Worm (Caenorhabditis elegans) whole organism, L2 larva: ENCODE measurements around the gene K11D12.7.

Experiments used
- C34F6.9 ChIP-seq: fragments of 150-350 bp; optimal IDR thresholded peaks from 2 replicates; lab custom pipeline; 2014; ENCODE audit warnings: missing biosample characterization, missing genetic modification characterization
- F13H6.1 ChIP-seq: sonication (generic microtip); optimal IDR thresholded peaks from 2 replicates; lab custom pipeline; 2016; ENCODE audit warnings: missing genetic modification characterization, missing compliant biosample characterization
- R02D3.7 ChIP-seq: fragments of 150-350 bp; optimal IDR thresholded peaks from 2 replicates; lab custom pipeline; 2014; ENCODE audit warnings: missing biosample characterization, missing genetic modification characterization
- Y55F3AM.14 ChIP-seq: fragments of 200-800 bp; sonication (Bioruptor generic); optimal IDR thresholded peaks from 2 replicates; lab custom pipeline; 2018; ENCODE audit warnings: mild to moderate bottlenecking, missing genetic modification characterization, missing compliant biosample characterization
- ZK546.5 ChIP-seq: sonication (generic microtip); optimal IDR thresholded peaks from 2 replicates; lab custom pipeline; 2017; ENCODE audit warnings: missing biosample characterization, missing genetic modification characterization
- alr-1 ChIP-seq: fragments of 150-350 bp; optimal IDR thresholded peaks from 2 replicates; lab custom pipeline; 2014; ENCODE audit warnings: missing biosample characterization, missing genetic modification characterization
- aly-2 ChIP-seq: fragments of 150-350 bp; optimal IDR thresholded peaks from 2 replicates; lab custom pipeline; 2014; ENCODE audit warnings: missing biosample characterization, missing genetic modification characterization
- ama-1 ChIP-seq: fragments of 150-350 bp; optimal IDR thresholded peaks from 2 replicates; lab custom pipeline; 2018; ENCODE audit warnings: inconsistent platforms
- blmp-1 ChIP-seq: sonication (generic microtip); optimal IDR thresholded peaks from 2 replicates; lab custom pipeline; 2017; ENCODE audit warnings: missing genetic modification characterization, mild to moderate bottlenecking, missing compliant biosample characterization, antibody characterized with exemption, moderate library complexity; ENCODE audit not compliant: insufficient read depth
- ceh-16 ChIP-seq: fragments of 150-350 bp; optimal IDR thresholded peaks from 2 replicates; lab custom pipeline; 2014; ENCODE audit warnings: missing biosample characterization, missing genetic modification characterization
- ceh-82 ChIP-seq: fragments of 150-350 bp; optimal IDR thresholded peaks from 2 replicates; lab custom pipeline; 2014; ENCODE audit warnings: missing biosample characterization, missing genetic modification characterization
- crh-2 ChIP-seq: sonication (generic microtip); optimal IDR thresholded peaks from 2 replicates; lab custom pipeline; 2017; ENCODE audit warnings: missing biosample characterization, missing genetic modification characterization
- dmd-4 ChIP-seq: sonication (generic microtip); optimal IDR thresholded peaks from 2 replicates; lab custom pipeline; 2017; ENCODE audit warnings: missing biosample characterization, missing genetic modification characterization
- egl-27 ChIP-seq: sonication (generic microtip); optimal IDR thresholded peaks from 3 replicates; lab custom pipeline; 2017; ENCODE audit warnings: missing biosample characterization, missing genetic modification reagents, missing genetic modification characterization
- elt-1 ChIP-seq: fragments of 150-350 bp; optimal IDR thresholded peaks from 2 replicates; lab custom pipeline; 2014; ENCODE audit warnings: missing biosample characterization, missing genetic modification characterization
- elt-3 ChIP-seq: sonication (generic microtip); optimal IDR thresholded peaks from 2 replicates; lab custom pipeline; 2017; ENCODE audit warnings: missing biosample characterization, missing genetic modification characterization
- fos-1 ChIP-seq: fragments of 150-350 bp; optimal IDR thresholded peaks from 2 replicates; lab custom pipeline; 2014; ENCODE audit warnings: missing biosample characterization, missing genetic modification characterization
- lin-11 ChIP-seq: fragments of 150-350 bp; sonication (generic microtip); optimal IDR thresholded peaks from 2 replicates; lab custom pipeline; 2014; ENCODE audit warnings: missing biosample characterization, missing genetic modification characterization, inconsistent platforms, mixed read lengths
- lin-13 ChIP-seq: fragments of 150-350 bp; optimal IDR thresholded peaks from 2 replicates; lab custom pipeline; 2014; ENCODE audit warnings: missing biosample characterization, missing genetic modification reagents, missing genetic modification characterization
- lsy-2 ChIP-seq, 2 experiments: fragments of 150-350 bp in 1 of 2; sonication (generic microtip) in 1 of 2; optimal IDR thresholded peaks; 2 replicates each; lab custom pipeline; 2014 to 2017; ENCODE audit warnings: missing biosample characterization in 2 of 2, missing genetic modification characterization in 2 of 2
- mab-5 ChIP-seq: fragments of 150-350 bp; optimal IDR thresholded peaks from 2 replicates; lab custom pipeline; 2014; ENCODE audit warnings: missing biosample characterization, missing genetic modification characterization
- mdl-1 ChIP-seq, 2 experiments: fragments of 150-350 bp in 1 of 2; sonication (generic microtip) in 1 of 2; optimal IDR thresholded peaks; 2 replicates each; lab custom pipeline; 2017; ENCODE audit warnings: missing biosample characterization in 2 of 2, missing genetic modification characterization in 2 of 2
- nhr-10 ChIP-seq: sonication (generic microtip); optimal IDR thresholded peaks from 2 replicates; lab custom pipeline; 2017; ENCODE audit warnings: missing biosample characterization, missing genetic modification characterization
- nhr-11 ChIP-seq: fragments of 150-350 bp; optimal IDR thresholded peaks from 2 replicates; lab custom pipeline; 2014; ENCODE audit warnings: missing biosample characterization, missing genetic modification characterization
- nhr-129 ChIP-seq: fragments of 150-350 bp; optimal IDR thresholded peaks from 2 replicates; lab custom pipeline; 2014; ENCODE audit warnings: missing biosample characterization, missing genetic modification characterization
- nhr-21 ChIP-seq: fragments of 150-350 bp; optimal IDR thresholded peaks from 2 replicates; lab custom pipeline; 2014; ENCODE audit warnings: missing biosample characterization, missing genetic modification characterization
- nhr-23 ChIP-seq: fragments of 150-350 bp; optimal IDR thresholded peaks from 2 replicates; lab custom pipeline; 2014; ENCODE audit warnings: missing biosample characterization, missing genetic modification reagents, missing genetic modification characterization
- nhr-25 ChIP-seq: fragments of 150-350 bp; sonication (generic microtip); optimal IDR thresholded peaks from 3 replicates; lab custom pipeline; 2014; ENCODE audit warnings: missing biosample characterization, missing genetic modification characterization
- nhr-6 ChIP-seq: fragments of 150-350 bp; optimal IDR thresholded peaks from 2 replicates; lab custom pipeline; 2014; ENCODE audit warnings: missing biosample characterization, missing genetic modification characterization
- peb-1 ChIP-seq: fragments of 150-350 bp; optimal IDR thresholded peaks from 2 replicates; lab custom pipeline; 2014; ENCODE audit warnings: missing biosample characterization, missing genetic modification characterization
- sem-4 ChIP-seq: fragments of 150-350 bp; optimal IDR thresholded peaks from 2 replicates; lab custom pipeline; 2014; ENCODE audit warnings: missing biosample characterization, missing genetic modification reagents, missing genetic modification characterization
- skn-1 ChIP-seq: sonication (generic microtip); optimal IDR thresholded peaks from 2 replicates; lab custom pipeline; 2017; ENCODE audit warnings: missing biosample characterization, missing genetic modification characterization
- sma-3 ChIP-seq: sonication (generic microtip); optimal IDR thresholded peaks from 2 replicates; lab custom pipeline; 2016; ENCODE audit warnings: missing genetic modification reagents, missing genetic modification characterization, missing compliant biosample characterization
- sma-9 ChIP-seq, 2 experiments: fragments of 150-350 bp in 1 of 2; sonication (generic microtip) in 1 of 2; optimal IDR thresholded peaks; 2 replicates each; lab custom pipeline; 2014 to 2016; ENCODE audit warnings: missing genetic modification characterization in 2 of 2, mild to moderate bottlenecking in 1 of 2, missing biosample characterization in 1 of 2, missing compliant biosample characterization in 1 of 2, missing genetic modification reagents in 1 of 2, moderate library complexity in 1 of 2
- snpc-4 ChIP-seq: fragments of 150-350 bp; optimal IDR thresholded peaks from 2 replicates; lab custom pipeline; 2014; ENCODE audit warnings: missing biosample characterization, missing genetic modification characterization
- unc-39 ChIP-seq: fragments of 150-350 bp; optimal IDR thresholded peaks from 2 replicates; lab custom pipeline; 2014; ENCODE audit warnings: missing biosample characterization, missing genetic modification characterization
- unc-55 ChIP-seq: fragments of 150-350 bp; sonication (generic microtip); optimal IDR thresholded peaks from 3 replicates; lab custom pipeline; 2014; ENCODE audit warnings: missing biosample characterization, missing genetic modification reagents, missing genetic modification characterization
- unc-62 ChIP-seq: fragments of 150-350 bp; optimal IDR thresholded peaks from 2 replicates; lab custom pipeline; 2014; ENCODE audit warnings: missing biosample characterization, missing genetic modification reagents, missing genetic modification characterization
- zag-1 ChIP-seq: fragments of 150-350 bp; optimal IDR thresholded peaks from 2 replicates; lab custom pipeline; 2014; ENCODE audit warnings: missing biosample characterization, missing genetic modification characterization
- ztf-1 ChIP-seq: fragments of 200-800 bp; sonication (Bioruptor generic); conservative IDR thresholded peaks from 2 replicates; pipeline ENCODE4 v1.3.6; 2022; ENCODE audit warnings: missing genetic modification characterization, missing compliant biosample characterization
- ztf-4 ChIP-seq: fragments of 150-350 bp; optimal IDR thresholded peaks from 2 replicates; lab custom pipeline; 2014; ENCODE audit warnings: missing biosample characterization, missing genetic modification characterization

K11D12.7 gene

DNA sequence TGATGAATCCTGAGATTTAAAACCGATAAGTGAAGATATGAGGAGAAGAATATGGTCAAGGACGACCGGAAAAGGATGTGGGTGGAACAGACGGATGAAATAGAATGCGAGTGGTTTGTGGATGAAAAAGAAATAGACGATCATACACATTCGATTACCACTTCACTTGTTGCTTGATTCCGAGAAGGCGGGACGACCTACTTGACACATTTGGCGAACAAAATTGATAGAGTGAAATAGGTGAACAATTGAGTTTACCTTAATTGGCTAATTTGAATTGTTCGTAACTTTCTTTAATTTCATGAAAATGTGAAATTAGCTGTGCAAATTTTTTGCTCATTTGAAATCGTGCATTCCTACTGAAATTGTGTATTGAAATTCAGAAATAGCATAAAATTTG, 35.8 kb upstream of the K11D12.7 start, which contains the start of gene Y58A7A.2:
TSS of gene Y58A7A.2 (minus strand) at position 101 of the 400 bp plus-strand sequence.
- TF ChIP-seq unc-39 (tag; lab: Kevin White, UChicago), result no peak
- TF ChIP-seq sem-4 (tag; lab: Kevin White, UChicago), result no peak
- TF ChIP-seq unc-55 (GFP tag; lab: Kevin White, UChicago), result no peak
- no peak for TF ChIP-seq nhr-21 (tag; lab: Kevin White, UChicago)
- TF ChIP-seq ama-1 (lab: Kevin White, UChicago), result no peak

DNA sequence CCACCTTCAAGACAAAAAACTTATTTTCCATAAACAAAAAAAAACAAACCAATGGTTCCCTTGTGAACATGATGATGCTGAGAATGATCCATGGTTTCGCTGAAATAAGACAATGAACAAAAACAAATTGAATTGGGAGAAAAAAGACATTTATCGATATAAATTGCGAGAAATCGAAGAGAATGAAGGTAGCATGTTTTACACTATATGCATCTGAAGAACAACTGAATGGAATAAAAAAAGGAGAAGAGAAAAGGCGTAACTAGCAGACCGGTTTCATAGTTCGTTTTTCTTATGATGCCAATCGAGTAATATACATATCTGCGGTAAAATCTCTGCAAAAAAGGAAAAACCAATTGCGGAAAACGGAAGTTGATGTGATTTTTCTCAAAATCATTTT, 33.2 kb upstream of the K11D12.7 start, which contains the start of gene Y58A7A.1:
TSS of gene Y58A7A.1 (minus strand) at position 101 of the 400 bp plus-strand sequence.
- TF ChIP-seq ztf-4 (tag; lab: Kevin White, UChicago), result no peak
- TF ChIP-seq ceh-82 (tag; lab: Kevin White, UChicago), result no peak
- no peak for TF ChIP-seq unc-39 (tag; lab: Kevin White, UChicago)
- no peak for TF ChIP-seq snpc-4
- no peak for TF ChIP-seq fos-1 (tag; lab: Kevin White, UChicago)
- TF ChIP-seq sma-9 (GFP tag; optimal IDR thresholded peaks at IDR 0.05; lab: Kevin White, UChicago), result no peak
- TF ChIP-seq sma-9 (tag; optimal IDR thresholded peaks at IDR 0.05; lab: Kevin White, UChicago), result no peak
- TF ChIP-seq dmd-4 (tag; lab: Kevin White, UChicago), result no peak
- TF ChIP-seq elt-1, result no peak
- TF ChIP-seq nhr-10 (tag; lab: Kevin White, UChicago), result no peak
- no peak for TF ChIP-seq mab-5 (tag; lab: Kevin White, UChicago)
- TF ChIP-seq C34F6.9 (tag; lab: Kevin White, UChicago), result no peak
- TF ChIP-seq sma-3, result no peak
- TF ChIP-seq skn-1 (tag; lab: Kevin White, UChicago), result no peak
- no peak for TF ChIP-seq alr-1

DNA sequence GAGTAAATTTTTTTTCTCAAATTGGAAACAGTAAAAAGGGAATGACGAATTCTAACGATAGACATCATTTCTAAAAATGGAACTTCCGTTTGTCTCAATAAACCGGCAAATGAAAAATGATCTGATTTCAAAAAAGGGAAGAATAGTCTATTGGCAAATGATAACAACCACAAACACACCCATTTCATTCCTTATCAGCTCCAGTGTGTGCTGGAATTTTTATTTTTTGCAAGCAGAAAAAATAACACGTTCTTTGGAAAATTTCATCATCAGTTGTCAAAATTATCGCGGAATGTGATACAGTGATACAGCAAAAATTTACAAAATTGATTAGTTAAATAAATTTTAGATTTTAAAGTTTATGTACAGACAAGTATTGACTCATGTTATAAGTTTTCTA, 31.1 kb upstream of the K11D12.7 start:
- no peak for TF ChIP-seq C34F6.9 (tag; lab: Kevin White, UChicago)
- peak; percentile 86 for TF ChIP-seq fos-1 (tag; lab: Kevin White, UChicago)
- no peak for TF ChIP-seq F13H6.1 (tag; lab: Kevin White, UChicago)
- TF ChIP-seq ztf-1 (GFP tag; lab: Robert Waterston, UW), result no peak
- TF ChIP-seq nhr-23 (tag; lab: Kevin White, UChicago), result no peak
- TF ChIP-seq skn-1 (tag; lab: Kevin White, UChicago), result no peak
- TF ChIP-seq crh-2 (tag; lab: Kevin White, UChicago), result peak; percentile 58
- no peak for TF ChIP-seq Y55F3AM.14 (GFP tag; lab: Kevin White, UChicago)
- no peak for TF ChIP-seq lsy-2 (tag; optimal IDR thresholded peaks at IDR 0.05; lab: Kevin White, UChicago)
- no peak for TF ChIP-seq ZK546.5 (tag; lab: Kevin White, UChicago)
- TF ChIP-seq ceh-16 (tag; lab: Kevin White, UChicago), result no peak
- no peak for TF ChIP-seq peb-1 (tag; lab: Kevin White, UChicago)
- TF ChIP-seq nhr-11 (tag; lab: Kevin White, UChicago), result no peak
- TF ChIP-seq alr-1, result no peak

DNA sequence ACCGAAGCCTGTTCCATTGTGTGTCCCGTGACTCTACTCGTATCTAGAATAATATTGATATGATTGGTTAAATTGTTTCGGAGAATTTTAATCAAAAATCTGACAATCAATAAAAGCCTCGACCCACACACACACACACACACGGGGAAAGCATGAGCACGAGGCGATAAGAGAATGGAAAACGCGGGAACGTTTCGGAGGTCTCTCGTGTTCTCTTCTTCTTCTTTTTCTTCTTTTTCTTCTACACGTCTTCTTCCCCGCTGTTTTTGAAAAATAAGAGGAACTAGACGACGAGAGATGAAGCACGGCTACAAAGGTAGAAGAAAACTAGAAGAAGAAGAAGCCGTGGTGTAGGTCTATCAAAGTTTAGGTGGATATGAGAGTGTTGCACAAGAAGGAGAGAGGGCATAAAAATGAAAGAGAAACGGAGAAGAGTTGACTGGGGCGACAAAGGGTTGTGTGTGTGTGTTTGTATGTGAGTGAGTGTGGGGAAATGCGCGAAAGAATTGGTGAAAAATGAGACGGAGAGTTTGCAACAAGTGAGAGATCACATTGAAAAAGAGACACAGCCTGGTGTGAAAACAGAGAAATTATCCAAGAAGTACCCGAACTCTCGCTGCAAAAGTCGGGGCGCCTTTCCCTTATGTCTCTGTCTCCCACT, 28.6 kb upstream of the K11D12.7 start, which contains the start of gene mlk-1:
TSS of gene mlk-1 (minus strand) at position 51 of the 661 bp plus-strand sequence.
- peak; percentile 70 for TF ChIP-seq nhr-25
- peak; percentile 60 for TF ChIP-seq sma-9 (GFP tag; optimal IDR thresholded peaks at IDR 0.05; lab: Kevin White, UChicago)
- no peak for TF ChIP-seq sma-9 (tag; optimal IDR thresholded peaks at IDR 0.05; lab: Kevin White, UChicago)
- peak; percentile 86 for TF ChIP-seq nhr-129
- no peak for TF ChIP-seq nhr-10 (tag; lab: Kevin White, UChicago)
- peak; percentile 77 for TF ChIP-seq blmp-1 (tag; lab: Kevin White, UChicago)
- TF ChIP-seq elt-3 (tag; lab: Kevin White, UChicago), result no peak
- no peak for TF ChIP-seq aly-2 (tag; lab: Kevin White, UChicago)
- TF ChIP-seq zag-1, result peak; percentile 40
- no peak for TF ChIP-seq skn-1 (tag; lab: Kevin White, UChicago)
- TF ChIP-seq mdl-1 (tag; optimal IDR thresholded peaks at IDR 0.05; lab: Kevin White, UChicago), result peak; percentile 4 to 62
- TF ChIP-seq fos-1 (tag; lab: Kevin White, UChicago), result peak; percentile 43
- no peak for TF ChIP-seq unc-39 (tag; lab: Kevin White, UChicago)
- no peak for TF ChIP-seq nhr-23 (tag; lab: Kevin White, UChicago)
- TF ChIP-seq egl-27 (tag; lab: Kevin White, UChicago), result no peak
- TF ChIP-seq lin-11 (tag; lab: Kevin White, UChicago), result peak; percentile 6
- peak; percentile 82 for TF ChIP-seq C34F6.9 (tag; lab: Kevin White, UChicago)
- TF ChIP-seq ceh-16 (tag; lab: Kevin White, UChicago), result no peak
- TF ChIP-seq nhr-21 (tag; lab: Kevin White, UChicago), result peak; percentile 46
- peak; percentile 44 for TF ChIP-seq crh-2 (tag; lab: Kevin White, UChicago)
- no peak for TF ChIP-seq sem-4 (tag; lab: Kevin White, UChicago)
- peak; percentile 68 for TF ChIP-seq ama-1 (lab: Kevin White, UChicago)
- peak; percentile 20 for TF ChIP-seq lin-13 (GFP tag; lab: Kevin White, UChicago)
- peak; percentile 86 for TF ChIP-seq F13H6.1 (tag; lab: Kevin White, UChicago)
- no peak for TF ChIP-seq mab-5 (tag; lab: Kevin White, UChicago)
- no peak for TF ChIP-seq ztf-4 (tag; lab: Kevin White, UChicago)
- TF ChIP-seq ztf-1 (GFP tag; lab: Robert Waterston, UW), result no peak
- no peak for TF ChIP-seq R02D3.7 (tag; lab: Kevin White, UChicago)
- no peak for TF ChIP-seq elt-1
- TF ChIP-seq unc-55 (GFP tag; lab: Kevin White, UChicago), result peak; percentile 88
- TF ChIP-seq lsy-2 (tag; optimal IDR thresholded peaks at IDR 0.05; lab: Kevin White, UChicago), result peak; percentile 17 to 71
- TF ChIP-seq Y55F3AM.14 (GFP tag; lab: Kevin White, UChicago), result peak; percentile 73
- TF ChIP-seq alr-1, result no peak
- no peak for TF ChIP-seq unc-62
- TF ChIP-seq nhr-6 (tag; lab: Kevin White, UChicago), result peak; percentile 81
